Worm (Caenorhabditis elegans): Measurements from ENCODE around the gene cct-4.

Gene cct-4

ce11 chrII:8316701-8317100 lies 33.2 kb downstream of the cct-4 start:
- no peak for TF ChIP-seq F13C5.2 (tag; optimal IDR thresholded peaks at IDR 0.05)

- TF ChIP-seq flt-1 (GFP tag; IDR thresholded peaks at IDR 0.05) (no peak), B0310.2 (tag; optimal IDR thresholded peaks at IDR 0.05) (no peak), F13C5.2 (tag; optimal IDR thresholded peaks at IDR 0.05) (no peak), hnd-1 (tag; optimal IDR thresholded peaks at IDR 0.05) (no peak), scrt-1 (GFP tag; IDR thresholded peaks at IDR 0.05) (no peak), ceh-13 (GFP tag; optimal IDR thresholded peaks at IDR 0.05) (no peak), hmbx-1 (tag; optimal IDR thresholded peaks at IDR 0.05) (no peak), sea-1 (GFP tag; conservative IDR thresholded peaks at IDR 0.05) (no peak), tra-4 (tag; optimal IDR thresholded peaks at IDR 0.05) (no peak), tbx-37 (GFP tag; conservative IDR thresholded peaks at IDR 0.05) (no peak), pes-1 (GFP tag; IDR thresholded peaks at IDR 0.05) (no peak), tbx-11 (GFP tag; IDR thresholded peaks at IDR 0.05) (no peak), ama-1 (optimal IDR thresholded peaks at IDR 0.05) (no peak), hmg-4 (GFP tag; optimal IDR thresholded peaks at IDR 0.05) (no peak), aly-1 (tag; optimal IDR thresholded peaks at IDR 0.05) (no peak), ceh-36 (tag; optimal IDR thresholded peaks at IDR 0.05) (no peak), ets-7 (tag; optimal IDR thresholded peaks at IDR 0.05) (no peak)
These were observed 37.8 kb downstream of the cct-4 start, which contains the start of gene shw-1 for ce11 chrII:8321244-8321643. shw-1 (minus strand) TSS chrII:8321471.

- TF ChIP-seq tbx-11 (GFP tag; IDR thresholded peaks at IDR 0.05) (0 out of 2 replicates have a peak, but pooled peaks have one; percentile 41), flt-1 (GFP tag; IDR thresholded peaks at IDR 0.05) (no peak), pes-1 (GFP tag; IDR thresholded peaks at IDR 0.05) (peak; percentile 69), scrt-1 (GFP tag; IDR thresholded peaks at IDR 0.05) (peak; percentile 57; the same call in 1 of the 2 replicates), aly-1 (tag; optimal IDR thresholded peaks at IDR 0.05) (no peak), tbx-37 (GFP tag; conservative IDR thresholded peaks at IDR 0.05) (no peak), ama-1 (optimal IDR thresholded peaks at IDR 0.05) (no peak), ets-7 (tag; optimal IDR thresholded peaks at IDR 0.05) (no peak), F13C5.2 (tag; optimal IDR thresholded peaks at IDR 0.05) (peak; percentile 76), hmbx-1 (tag; optimal IDR thresholded peaks at IDR 0.05) (no peak), ceh-36 (tag; optimal IDR thresholded peaks at IDR 0.05) (peak; percentile 11)
These were observed 41.6 kb downstream of the cct-4 start, which contains the start of the genes ran-3 and C26D10.3 for ce11 chrII:8325002-8325539. ran-3 (minus strand) TSS chrII:8325052. C26D10.3 (plus strand) TSS chrII:8325386.

- TF ChIP-seq tbx-37 (GFP tag; conservative IDR thresholded peaks at IDR 0.05) (0 out of 2 replicates have a peak, but pooled peaks have one; percentile 29), flt-1 (GFP tag; IDR thresholded peaks at IDR 0.05) (no peak)
These were observed 42.9 kb downstream of the cct-4 start for ce11 chrII:8326228-8326960.

ce11 chrII:8327450-8327849 lies 44.0 kb downstream of the cct-4 start:
- TF ChIP-seq B0310.2 (tag; optimal IDR thresholded peaks at IDR 0.05) (no peak), scrt-1 (GFP tag; IDR thresholded peaks at IDR 0.05) (no peak), hmbx-1 (tag; optimal IDR thresholded peaks at IDR 0.05) (no peak), ceh-36 (tag; optimal IDR thresholded peaks at IDR 0.05) (no peak), aly-1 (tag; optimal IDR thresholded peaks at IDR 0.05) (no peak), tbx-11 (GFP tag; IDR thresholded peaks at IDR 0.05) (no peak), sea-1 (GFP tag; conservative IDR thresholded peaks at IDR 0.05) (no peak), ceh-13 (GFP tag; optimal IDR thresholded peaks at IDR 0.05) (no peak), pes-1 (GFP tag; IDR thresholded peaks at IDR 0.05) (no peak), ets-7 (tag; optimal IDR thresholded peaks at IDR 0.05) (no peak), ama-1 (optimal IDR thresholded peaks at IDR 0.05) (no peak), flt-1 (GFP tag; IDR thresholded peaks at IDR 0.05) (no peak), hnd-1 (tag; optimal IDR thresholded peaks at IDR 0.05) (no peak)

- TF ChIP-seq ceh-36 (tag; optimal IDR thresholded peaks at IDR 0.05) = no peak
- TF ChIP-seq F13C5.2 (tag; optimal IDR thresholded peaks at IDR 0.05) = peak; percentile 75
- TF ChIP-seq aly-1 (tag; optimal IDR thresholded peaks at IDR 0.05) = no peak
- TF ChIP-seq ceh-13 (GFP tag; optimal IDR thresholded peaks at IDR 0.05) = no peak
- TF ChIP-seq tbx-37 (GFP tag; conservative IDR thresholded peaks at IDR 0.05) = 0 out of 2 replicates have a peak, but pooled peaks have one; percentile 41
- TF ChIP-seq hmg-4 (GFP tag; optimal IDR thresholded peaks at IDR 0.05) = peak; percentile 28
- TF ChIP-seq flt-1 (GFP tag; IDR thresholded peaks at IDR 0.05) = peak; percentile 46; the same call in 1 of the 2 replicates
These were observed 45.4 kb downstream of the cct-4 start, which contains the start of gene hel-1 for ce11 chrII:8328820-8329339. hel-1 (minus strand) TSS chrII:8328870.

ce11 chrII:8329462-8329861 lies 46.0 kb downstream of the cct-4 start, which contains the start of gene C26D10.4:
C26D10.4 (plus strand) TSS chrII:8329762.
- no peak for TF ChIP-seq ceh-13 (GFP tag; optimal IDR thresholded peaks at IDR 0.05)
- no peak for TF ChIP-seq flt-1 (GFP tag; IDR thresholded peaks at IDR 0.05)

ce11 chrII:8333643-8334042 lies 50.2 kb downstream of the cct-4 start, which contains the start of gene C26D10.7:
C26D10.7 (plus strand) TSS chrII:8333943.
- no peak for TF ChIP-seq ceh-36 (tag; optimal IDR thresholded peaks at IDR 0.05)
- TF ChIP-seq ets-7 (tag; optimal IDR thresholded peaks at IDR 0.05) = no peak
- TF ChIP-seq sea-1 (GFP tag; conservative IDR thresholded peaks at IDR 0.05) = no peak
- no peak for TF ChIP-seq tbx-11 (GFP tag; IDR thresholded peaks at IDR 0.05)
- TF ChIP-seq flt-1 (GFP tag; IDR thresholded peaks at IDR 0.05) = no peak
- no peak for TF ChIP-seq tbx-37 (GFP tag; conservative IDR thresholded peaks at IDR 0.05)
- TF ChIP-seq tra-4 (tag; optimal IDR thresholded peaks at IDR 0.05) = no peak
- no peak for TF ChIP-seq F13C5.2 (tag; optimal IDR thresholded peaks at IDR 0.05)
- TF ChIP-seq hmg-4 (GFP tag; optimal IDR thresholded peaks at IDR 0.05) = no peak
- TF ChIP-seq B0310.2 (tag; optimal IDR thresholded peaks at IDR 0.05) = no peak
- no peak for TF ChIP-seq hnd-1 (tag; optimal IDR thresholded peaks at IDR 0.05)
- no peak for TF ChIP-seq hmbx-1 (tag; optimal IDR thresholded peaks at IDR 0.05)
- no peak for TF ChIP-seq ceh-13 (GFP tag; optimal IDR thresholded peaks at IDR 0.05)

Data from whole organism, early embryonic.